Worm (Caenorhabditis elegans): ENCODE results near the gene alh-8.
A peak's percentile ranks its signal among the peaks of the same experiment; 100 is the strongest.

alh-8 gene

DNA sequence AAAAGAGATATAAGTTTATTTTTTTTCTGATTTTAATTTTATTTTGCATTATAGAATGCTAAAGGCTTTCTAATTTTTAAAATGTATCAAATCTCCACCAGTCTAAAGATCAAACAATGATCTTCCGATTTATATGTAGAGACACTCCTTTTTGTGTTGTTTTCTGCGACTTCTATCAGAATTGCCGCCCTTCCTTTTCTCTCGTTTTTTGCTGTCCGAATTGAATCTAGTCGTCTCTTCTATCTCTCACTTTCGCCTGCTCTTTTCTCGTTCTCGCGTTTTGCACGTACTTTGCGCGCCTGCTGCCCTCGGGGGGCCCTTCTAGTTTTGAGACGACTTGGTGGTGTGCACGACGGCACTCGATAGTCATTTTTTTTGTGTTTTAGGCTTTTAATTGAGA lies 4.5 kb upstream of the alh-8 start:
- peak; percentile 51 for TF ChIP-seq swsn-7 (tag; optimal IDR thresholded peaks at IDR 0.05)
- peak; percentile 3 for TF ChIP-seq egl-13 (tag; optimal IDR thresholded peaks at IDR 0.05)
- TF ChIP-seq aly-2 (tag; optimal IDR thresholded peaks at IDR 0.05): no peak
- peak; percentile 61 for TF ChIP-seq fkh-10 (GFP tag; optimal IDR thresholded peaks at IDR 0.05)
- peak; percentile 89 for TF ChIP-seq lin-14 (GFP tag; optimal IDR thresholded peaks at IDR 0.05)
- TF ChIP-seq nhr-19 (GFP tag; conservative IDR thresholded peaks at IDR 0.05): peak; percentile 61
- TF ChIP-seq sup-37 (GFP tag; optimal IDR thresholded peaks at IDR 0.05): no peak
- no peak for TF ChIP-seq ceh-88 (GFP tag; IDR thresholded peaks at IDR 0.05)
- TF ChIP-seq tlp-1 (tag; optimal IDR thresholded peaks at IDR 0.05): no peak
- TF ChIP-seq nhr-84 (tag; optimal IDR thresholded peaks at IDR 0.05): no peak
- TF ChIP-seq jun-1 (tag; optimal IDR thresholded peaks at IDR 0.05): no peak
- TF ChIP-seq lin-35 (GFP tag; optimal IDR thresholded peaks at IDR 0.05): peak; percentile 27 to 52
- peak; percentile 77 for TF ChIP-seq nhr-20 (tag; optimal IDR thresholded peaks at IDR 0.05)
- no peak for TF ChIP-seq F16B12.6 (tag; optimal IDR thresholded peaks at IDR 0.05)
- peak; percentile 23 to 44 for TF ChIP-seq lsy-2 (tag; optimal IDR thresholded peaks at IDR 0.05)
- no peak for TF ChIP-seq fkh-8 (tag; optimal IDR thresholded peaks at IDR 0.05)
- TF ChIP-seq ceh-90 (tag; optimal IDR thresholded peaks at IDR 0.05): no peak
- TF ChIP-seq mep-1 (tag; optimal IDR thresholded peaks at IDR 0.05): peak; percentile 48
- peak; percentile 39 for TF ChIP-seq rnt-1 (tag; optimal IDR thresholded peaks at IDR 0.05)
- TF ChIP-seq tbx-2 (tag; optimal IDR thresholded peaks at IDR 0.05): peak; percentile 43
- peak; percentile 29 for TF ChIP-seq irx-1 (tag; optimal IDR thresholded peaks at IDR 0.05)
- TF ChIP-seq dsc-1 (tag; optimal IDR thresholded peaks at IDR 0.05): peak; percentile 38
- TF ChIP-seq snu-23 (GFP tag; optimal IDR thresholded peaks at IDR 0.05): peak; percentile 79
- TF ChIP-seq xbp-1 (tag; optimal IDR thresholded peaks at IDR 0.05): peak; percentile 44
- peak; percentile 50 for TF ChIP-seq nhr-47 (tag; optimal IDR thresholded peaks at IDR 0.05)
- peak; percentile 1 for TF ChIP-seq ces-1 (GFP tag; optimal IDR thresholded peaks at IDR 0.05)
- TF ChIP-seq efl-1 (optimal IDR thresholded peaks at IDR 0.05): peak; percentile 27 to 38
- peak in 1 of 2 experiments; percentile 43 for TF ChIP-seq efl-1 (GFP tag; optimal IDR thresholded peaks at IDR 0.05 in 1 of 2)
- no peak for TF ChIP-seq zag-1 (tag; optimal IDR thresholded peaks at IDR 0.05)
- peak; percentile 72 for TF ChIP-seq nhr-71 (tag; optimal IDR thresholded peaks at IDR 0.05)
- peak; percentile 59 for TF ChIP-seq blmp-1 (tag; optimal IDR thresholded peaks at IDR 0.05)
- TF ChIP-seq skn-1 (tag; optimal IDR thresholded peaks at IDR 0.05): peak; percentile 14
- TF ChIP-seq nhr-85 (tag): peak; percentile 57
- TF ChIP-seq dpl-1 (GFP tag; optimal IDR thresholded peaks at IDR 0.05): peak in 2 of 3 experiments; percentile 4 to 41
- TF ChIP-seq ceh-82 (tag; optimal IDR thresholded peaks at IDR 0.05): peak in 1 of 3 experiments; percentile 41

DNA sequence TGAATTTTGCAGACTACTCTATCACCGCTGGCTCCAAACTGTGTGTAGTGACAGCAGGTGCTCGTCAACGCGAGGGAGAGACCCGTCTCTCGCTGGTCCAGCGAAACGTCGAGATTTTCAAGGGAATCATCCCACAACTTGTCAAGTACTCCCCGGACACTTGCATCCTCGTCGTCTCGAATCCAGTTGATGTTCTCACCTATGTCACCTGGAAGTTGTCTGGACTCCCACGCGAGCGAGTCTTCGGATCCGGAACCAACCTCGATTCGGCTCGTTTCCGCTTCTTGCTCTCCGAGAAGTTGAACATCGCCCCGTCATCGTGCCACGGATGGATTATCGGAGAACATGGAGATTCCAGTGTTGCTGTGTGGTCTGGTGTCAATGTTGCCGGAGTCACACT lies 3.2 kb upstream of the alh-8 start:
- TF ChIP-seq hlh-4 (tag; optimal IDR thresholded peaks at IDR 0.05): no peak
- no peak for TF ChIP-seq nhr-237 (tag; optimal IDR thresholded peaks at IDR 0.05)
- TF ChIP-seq xbp-1 (tag; optimal IDR thresholded peaks at IDR 0.05): no peak
- TF ChIP-seq mef-2 (tag; optimal IDR thresholded peaks at IDR 0.05): no peak
- no peak for TF ChIP-seq snpc-4 (tag; optimal IDR thresholded peaks at IDR 0.05)
- TF ChIP-seq ets-5 (GFP tag; IDR thresholded peaks at IDR 0.05): no peak
- TF ChIP-seq nhr-76 (tag; optimal IDR thresholded peaks at IDR 0.05): no peak
- no peak for TF ChIP-seq efl-1 (optimal IDR thresholded peaks at IDR 0.05)
- TF ChIP-seq efl-1 (GFP tag; optimal IDR thresholded peaks at IDR 0.05 in 1 of 2): no peak
- TF ChIP-seq hpl-2 (GFP tag; optimal IDR thresholded peaks at IDR 0.05): no peak
- TF ChIP-seq lin-14 (GFP tag; optimal IDR thresholded peaks at IDR 0.05): no peak
- TF ChIP-seq elt-3 (tag; optimal IDR thresholded peaks at IDR 0.05): no peak
- TF ChIP-seq irx-1 (tag; optimal IDR thresholded peaks at IDR 0.05): no peak
- no peak for TF ChIP-seq tlp-1 (tag; optimal IDR thresholded peaks at IDR 0.05)
- TF ChIP-seq ceh-8 (GFP tag; optimal IDR thresholded peaks at IDR 0.05): no peak
- no peak for TF ChIP-seq sptf-1 (tag; optimal IDR thresholded peaks at IDR 0.05)
- TF ChIP-seq pax-3 (tag; optimal IDR thresholded peaks at IDR 0.05): no peak
- TF ChIP-seq elt-2 (tag; optimal IDR thresholded peaks at IDR 0.05): no peak
- TF ChIP-seq lin-35 (GFP tag; optimal IDR thresholded peaks at IDR 0.05): no peak
- no peak for TF ChIP-seq ceh-88 (GFP tag; IDR thresholded peaks at IDR 0.05)
